Fruit fly (Drosophila melanogaster) whole organism, pupa: ENCODE measurements around the gene Send1.

Experiments used
- CG10348 ChIP-seq: fragments of 200-800 bp; sonication (Bioruptor generic); IDR thresholded peaks from 2 replicates; pipeline ENCODE4 v1.3.6; 2022; ENCODE audit warnings: missing biosample characterization, missing genetic modification characterization
- CG12605 ChIP-seq: fragments of 200-800 bp; sonication (Bioruptor generic); IDR thresholded peaks from 2 replicates; pipeline ENCODE4 v1.3.6; 2022; ENCODE audit warnings: missing biosample characterization, missing genetic modification characterization
- CG13204 ChIP-seq: fragments of 200-800 bp; sonication (Bioruptor generic); optimal IDR thresholded peaks from 2 replicates; lab custom pipeline; 2018; ENCODE audit warnings: missing biosample characterization, mild to moderate bottlenecking, missing genetic modification characterization, moderate library complexity
- CG14655 ChIP-seq: fragments of 200-800 bp; sonication (Bioruptor generic); optimal IDR thresholded peaks from 3 replicates; lab custom pipeline; 2017; ENCODE audit warnings: mild to moderate bottlenecking, missing biosample characterization, missing genetic modification reagents, missing genetic modification characterization
- CG15710 ChIP-seq: fragments of 200-800 bp; sonication (Bioruptor generic); optimal IDR thresholded peaks from 2 replicates; lab custom pipeline; 2018; ENCODE audit warnings: missing biosample characterization, mild to moderate bottlenecking, missing genetic modification characterization, moderate library complexity
- CG17806 ChIP-seq: fragments of 200-800 bp; sonication (Bioruptor generic); optimal IDR thresholded peaks from 2 replicates; lab custom pipeline; 2018; ENCODE audit warnings: missing biosample characterization, mild to moderate bottlenecking, missing genetic modification characterization, moderate library complexity
- CG32121 ChIP-seq: fragments of 200-800 bp; sonication (Bioruptor generic); IDR thresholded peaks from 2 replicates; pipeline ENCODE4 v1.3.6; 2022; ENCODE audit warnings: missing biosample characterization, missing genetic modification characterization
- CG34367 ChIP-seq: fragments of 200-800 bp; sonication (Bioruptor generic); optimal IDR thresholded peaks from 2 replicates; lab custom pipeline; 2018; ENCODE audit warnings: missing biosample characterization, mild to moderate bottlenecking, missing genetic modification characterization
- CG4496 ChIP-seq: fragments of 200-800 bp; sonication (Bioruptor generic); IDR thresholded peaks from 3 replicates; pipeline ENCODE4 v1.3.6; 2022; ENCODE audit warnings: missing biosample characterization, missing genetic modification characterization
- CG8159 ChIP-seq: fragments of 200-800 bp; sonication (Bioruptor generic); optimal IDR thresholded peaks from 3 replicates; lab custom pipeline; 2018; ENCODE audit warnings: missing biosample characterization, mild to moderate bottlenecking, missing genetic modification characterization, moderate library complexity
- CG8301 ChIP-seq: fragments of 200-800 bp; sonication (Bioruptor generic); optimal IDR thresholded peaks from 2 replicates; lab custom pipeline; 2018; ENCODE audit warnings: missing biosample characterization, mild to moderate bottlenecking, missing genetic modification characterization
- CG9948 ChIP-seq: fragments of 200-800 bp; sonication (Bioruptor generic); optimal IDR thresholded peaks from 2 replicates; lab custom pipeline; 2018; ENCODE audit warnings: missing biosample characterization, mild to moderate bottlenecking, missing genetic modification characterization, moderate library complexity
- D1 ChIP-seq: fragments of 200-800 bp; sonication (Bioruptor generic); optimal IDR thresholded peaks from 2 replicates; lab custom pipeline; 2018; ENCODE audit warnings: missing biosample characterization, mild to moderate bottlenecking, missing genetic modification characterization, moderate library complexity
- EcR ChIP-seq: fragments of 200-800 bp; sonication (Bioruptor generic); optimal IDR thresholded peaks from 3 replicates; lab custom pipeline; 2019; ENCODE audit warnings: missing biosample characterization, missing genetic modification characterization, mild to moderate bottlenecking, moderate library complexity, missing genetic modification reagents
- Ets98B ChIP-seq: fragments of 200-800 bp; sonication (Bioruptor generic); IDR thresholded peaks from 2 replicates; pipeline ENCODE4 v1.3.6; 2022; ENCODE audit warnings: missing biosample characterization, missing genetic modification characterization
- Pif1A ChIP-seq: fragments of 200-800 bp; sonication (Bioruptor generic); optimal IDR thresholded peaks from 3 replicates; lab custom pipeline; 2016; ENCODE audit warnings: missing biosample characterization, missing genetic modification characterization
- Pif1B ChIP-seq: fragments of 200-800 bp; sonication (Bioruptor generic); optimal IDR thresholded peaks from 3 replicates; lab custom pipeline; 2016; ENCODE audit warnings: missing biosample characterization, missing genetic modification characterization
- Snoo ChIP-seq: fragments of 200-800 bp; sonication (Bioruptor generic); optimal IDR thresholded peaks from 3 replicates; lab custom pipeline; 2017; ENCODE audit warnings: missing biosample characterization, mild to moderate bottlenecking, missing genetic modification characterization, inconsistent platforms
- fd96Ca ChIP-seq: fragments of 200-800 bp; sonication (Bioruptor generic); IDR thresholded peaks from 3 replicates; pipeline ENCODE4 v1.3.6; 2022; ENCODE audit warnings: missing biosample characterization, missing genetic modification characterization
- gl ChIP-seq: fragments of 200-800 bp; sonication (Bioruptor generic); optimal IDR thresholded peaks from 2 replicates; lab custom pipeline; 2018; ENCODE audit warnings: missing biosample characterization, mild to moderate bottlenecking, missing genetic modification characterization
- rn ChIP-seq: fragments of 200-800 bp; sonication (Bioruptor generic); IDR thresholded peaks from 2 replicates; pipeline ENCODE4 v1.3.6; 2022; ENCODE audit warnings: missing biosample characterization, missing genetic modification characterization

Gene Send1

dm6 chr2L:2228179-2228849 lies 26.5 kb downstream of the Send1 start:
- TF ChIP-seq CG4496 (GFP tag; lab: Robert Waterston, UW) = no peak
- peak; percentile 42 for TF ChIP-seq Ets98B (GFP tag; lab: Robert Waterston, UW)
- 0 out of 3 replicates have a peak, but pooled peaks have one; percentile 33 for TF ChIP-seq fd96Ca
- TF ChIP-seq CG9948 (tag; lab: Kevin White, UChicago) = no peak
- no peak for TF ChIP-seq CG12605
- no peak for TF ChIP-seq CG14655 (GFP tag; lab: Kevin White, UChicago)
- TF ChIP-seq gl = no peak

dm6 chr2L:2227316-2227715 lies 27.5 kb downstream of the Send1 start:
- TF ChIP-seq CG14655 (GFP tag; lab: Kevin White, UChicago) = peak; percentile 76
- peak; percentile 85 for TF ChIP-seq Pif1A (GFP tag; lab: Kevin White, UChicago)
- TF ChIP-seq Pif1B (GFP tag; lab: Kevin White, UChicago) = peak; percentile 76
- peak; percentile 62 for TF ChIP-seq CG8159 (tag; lab: Kevin White, UChicago)
- no peak for TF ChIP-seq gl
- peak; percentile 74 for TF ChIP-seq Snoo (tag; lab: Kevin White, UChicago)
- TF ChIP-seq rn = no peak
- TF ChIP-seq CG34367 = peak; percentile 60
- peak; percentile 59 for TF ChIP-seq CG9948 (tag; lab: Kevin White, UChicago)
- TF ChIP-seq Ets98B (GFP tag; lab: Robert Waterston, UW) = peak; percentile 83
- no peak for TF ChIP-seq D1 (tag; lab: Kevin White, UChicago)
- peak; percentile 86 for TF ChIP-seq fd96Ca
- peak; percentile 87 for TF ChIP-seq CG4496 (GFP tag; lab: Robert Waterston, UW)
- peak; percentile 84 for TF ChIP-seq CG12605
- peak; percentile 72 for TF ChIP-seq CG17806
- peak; percentile 54; the same call in 1 of the 2 replicates for TF ChIP-seq CG10348 (GFP tag; lab: Robert Waterston, UW)
- no peak for TF ChIP-seq EcR (GFP tag; lab: Kevin White, UChicago)
- TF ChIP-seq CG13204 (GFP tag; lab: Kevin White, UChicago) = no peak
- peak; percentile 82 for TF ChIP-seq CG32121
- peak; percentile 69 for TF ChIP-seq CG8301 (tag; lab: Kevin White, UChicago)
- TF ChIP-seq CG15710 = peak; percentile 68

- TF ChIP-seq CG14655 (GFP tag; lab: Kevin White, UChicago) (peak; percentile 76), Pif1B (GFP tag; lab: Kevin White, UChicago) (peak; percentile 65), Snoo (tag; lab: Kevin White, UChicago) (peak; percentile 76), rn (peak; percentile 58; the same call in 1 of the 2 replicates), CG17806 (peak; percentile 62), fd96Ca (peak; percentile 75), CG34367 (peak; percentile 72), gl (peak; percentile 17), Pif1A (GFP tag; lab: Kevin White, UChicago) (peak; percentile 77), CG10348 (GFP tag; lab: Robert Waterston, UW) (no peak), CG15710 (peak; percentile 84), CG8159 (tag; lab: Kevin White, UChicago) (peak; percentile 77), CG9948 (tag; lab: Kevin White, UChicago) (peak; percentile 56), CG13204 (GFP tag; lab: Kevin White, UChicago) (no peak), CG8301 (tag; lab: Kevin White, UChicago) (peak; percentile 69), Ets98B (GFP tag; lab: Robert Waterston, UW) (peak; percentile 68), D1 (tag; lab: Kevin White, UChicago) (no peak), CG4496 (GFP tag; lab: Robert Waterston, UW) (peak; percentile 85), EcR (GFP tag; lab: Kevin White, UChicago) (no peak), CG32121 (peak; percentile 85)
Measured at dm6 chr2L:2226259-2227121, 28.4 kb downstream of the Send1 start, which contains the start of the genes CG15387 and sau. Gene CG15387, minus strand, starts transcription at chr2L:2226294. Gene sau, plus strand, starts transcription at chr2L:2226342.

DNA sequence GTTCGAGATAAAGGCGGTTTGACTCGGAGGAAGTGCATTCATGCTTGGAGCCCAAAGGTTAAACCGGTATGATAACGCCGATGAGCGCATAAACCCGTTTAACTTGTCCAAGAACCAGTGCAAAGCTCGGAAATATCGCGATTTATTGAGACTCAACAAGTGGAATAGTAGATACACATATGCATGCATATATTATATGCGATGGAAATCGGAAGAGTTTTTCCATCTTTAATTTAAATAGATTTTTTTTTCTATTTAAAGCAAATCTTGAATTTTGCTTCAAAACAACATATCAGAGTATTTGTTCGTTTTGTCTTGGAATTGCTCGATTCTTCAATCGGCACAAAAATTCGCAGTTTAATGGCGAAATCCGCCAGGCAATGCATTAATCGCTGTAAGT lies 32.5 kb downstream of the Send1 start:
- TF ChIP-seq CG34367 = no peak
- 0 out of 3 replicates have a peak, but pooled peaks have one; percentile 21 for TF ChIP-seq CG4496 (GFP tag; lab: Robert Waterston, UW)
- peak; percentile 31 for TF ChIP-seq CG14655 (GFP tag; lab: Kevin White, UChicago)
- no peak for TF ChIP-seq CG15710
- peak; percentile 11 for TF ChIP-seq Pif1A (GFP tag; lab: Kevin White, UChicago)
- peak; percentile 9 for TF ChIP-seq CG8301 (tag; lab: Kevin White, UChicago)

DNA sequence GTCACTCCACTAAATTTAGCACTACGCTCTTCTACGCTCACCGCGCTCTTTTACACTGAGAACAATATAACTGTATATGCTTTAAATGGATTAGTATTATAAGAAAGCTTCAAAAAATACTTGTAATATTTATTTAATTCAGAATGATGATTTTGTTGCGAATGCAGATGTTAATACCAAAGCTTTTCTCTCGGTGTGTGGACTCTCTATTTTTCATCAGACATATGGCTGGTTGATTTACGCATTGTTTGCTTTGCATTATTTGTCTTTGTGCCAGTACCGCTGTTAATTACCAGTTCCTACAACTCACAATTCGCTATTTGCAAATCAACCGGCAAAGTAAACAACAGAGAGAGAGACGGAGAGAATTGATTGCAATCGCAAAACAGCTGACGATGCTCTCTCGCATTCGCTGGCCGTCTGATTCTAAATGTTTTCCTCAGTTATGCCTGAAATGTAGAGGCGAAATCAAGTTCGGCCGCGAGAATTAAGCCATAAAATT lies 33.1 kb downstream of the Send1 start:
- TF ChIP-seq EcR (GFP tag; lab: Kevin White, UChicago) (peak; percentile 80), CG17806 (peak; percentile 98), Ets98B (GFP tag; lab: Robert Waterston, UW) (peak; percentile 99), Pif1A (GFP tag; lab: Kevin White, UChicago) (peak; percentile 99), gl (peak; percentile 98), fd96Ca (peak; percentile 99), Pif1B (GFP tag; lab: Kevin White, UChicago) (peak; percentile 99), CG10348 (GFP tag; lab: Robert Waterston, UW) (peak; percentile 98), rn (peak; percentile 99), CG14655 (GFP tag; lab: Kevin White, UChicago) (peak; percentile 99), CG4496 (GFP tag; lab: Robert Waterston, UW) (peak; percentile 100), CG32121 (peak; percentile 99), CG8159 (tag; lab: Kevin White, UChicago) (peak; percentile 98), D1 (tag; lab: Kevin White, UChicago) (no peak), CG12605 (peak; percentile 100), CG8301 (tag; lab: Kevin White, UChicago) (peak; percentile 99), CG13204 (GFP tag; lab: Kevin White, UChicago) (peak; percentile 96), CG15710 (peak; percentile 99), Snoo (tag; lab: Kevin White, UChicago) (peak; percentile 97), CG9948 (tag; lab: Kevin White, UChicago) (peak; percentile 98), CG34367 (peak; percentile 99)
- TF ChIP-seq, all 21 proteins: peak for 20
